Worm (Caenorhabditis elegans) whole organism, L2 larva: ENCODE results near the gene nhr-111.

Source experiments
- C34F6.9 ChIP-seq: fragments of 150-350 bp; optimal IDR thresholded peaks from 2 replicates; lab custom pipeline; 2014; ENCODE audit warnings: missing biosample characterization, missing genetic modification characterization
- F13H6.1 ChIP-seq: sonication (generic microtip); optimal IDR thresholded peaks from 2 replicates; lab custom pipeline; 2016; ENCODE audit warnings: missing genetic modification characterization, missing compliant biosample characterization
- Y55F3AM.14 ChIP-seq: fragments of 200-800 bp; sonication (Bioruptor generic); optimal IDR thresholded peaks from 2 replicates; lab custom pipeline; 2018; ENCODE audit warnings: mild to moderate bottlenecking, missing genetic modification characterization, missing compliant biosample characterization
- ZK546.5 ChIP-seq: sonication (generic microtip); optimal IDR thresholded peaks from 2 replicates; lab custom pipeline; 2017; ENCODE audit warnings: missing biosample characterization, missing genetic modification characterization
- alr-1 ChIP-seq: fragments of 150-350 bp; optimal IDR thresholded peaks from 2 replicates; lab custom pipeline; 2014; ENCODE audit warnings: missing biosample characterization, missing genetic modification characterization
- aly-2 ChIP-seq: fragments of 150-350 bp; optimal IDR thresholded peaks from 2 replicates; lab custom pipeline; 2014; ENCODE audit warnings: missing biosample characterization, missing genetic modification characterization
- ama-1 ChIP-seq: fragments of 150-350 bp; optimal IDR thresholded peaks from 2 replicates; lab custom pipeline; 2018; ENCODE audit warnings: inconsistent platforms
- blmp-1 ChIP-seq: sonication (generic microtip); optimal IDR thresholded peaks from 2 replicates; lab custom pipeline; 2017; ENCODE audit warnings: missing genetic modification characterization, mild to moderate bottlenecking, missing compliant biosample characterization, antibody characterized with exemption, moderate library complexity; ENCODE audit not compliant: insufficient read depth
- ceh-16 ChIP-seq: fragments of 150-350 bp; optimal IDR thresholded peaks from 2 replicates; lab custom pipeline; 2014; ENCODE audit warnings: missing biosample characterization, missing genetic modification characterization
- ceh-82 ChIP-seq: fragments of 150-350 bp; optimal IDR thresholded peaks from 2 replicates; lab custom pipeline; 2014; ENCODE audit warnings: missing biosample characterization, missing genetic modification characterization
- egl-27 ChIP-seq: sonication (generic microtip); optimal IDR thresholded peaks from 3 replicates; lab custom pipeline; 2017; ENCODE audit warnings: missing biosample characterization, missing genetic modification reagents, missing genetic modification characterization
- elt-3 ChIP-seq: sonication (generic microtip); optimal IDR thresholded peaks from 2 replicates; lab custom pipeline; 2017; ENCODE audit warnings: missing biosample characterization, missing genetic modification characterization
- fos-1 ChIP-seq: fragments of 150-350 bp; optimal IDR thresholded peaks from 2 replicates; lab custom pipeline; 2014; ENCODE audit warnings: missing biosample characterization, missing genetic modification characterization
- gmeb-1 ChIP-seq: fragments of 150-350 bp; optimal IDR thresholded peaks from 2 replicates; lab custom pipeline; 2014; ENCODE audit warnings: missing biosample characterization, missing genetic modification characterization
- lin-13 ChIP-seq: fragments of 150-350 bp; optimal IDR thresholded peaks from 2 replicates; lab custom pipeline; 2014; ENCODE audit warnings: missing biosample characterization, missing genetic modification reagents, missing genetic modification characterization
- lin-39 ChIP-seq: fragments of 150-350 bp; optimal IDR thresholded peaks from 2 replicates; lab custom pipeline; 2014; ENCODE audit warnings: missing biosample characterization, missing genetic modification reagents, missing genetic modification characterization
- mab-5 ChIP-seq: fragments of 150-350 bp; optimal IDR thresholded peaks from 2 replicates; lab custom pipeline; 2014; ENCODE audit warnings: missing biosample characterization, missing genetic modification characterization
- mdl-1 ChIP-seq, 2 experiments: fragments of 150-350 bp in 1 of 2; sonication (generic microtip) in 1 of 2; optimal IDR thresholded peaks; 2 replicates each; lab custom pipeline; 2017; ENCODE audit warnings: missing biosample characterization in 2 of 2, missing genetic modification characterization in 2 of 2
- nhr-10 ChIP-seq: sonication (generic microtip); optimal IDR thresholded peaks from 2 replicates; lab custom pipeline; 2017; ENCODE audit warnings: missing biosample characterization, missing genetic modification characterization
- nhr-12 ChIP-seq: fragments of 150-350 bp; optimal IDR thresholded peaks from 2 replicates; lab custom pipeline; 2014; ENCODE audit warnings: missing biosample characterization, missing genetic modification characterization
- nhr-23 ChIP-seq: fragments of 150-350 bp; optimal IDR thresholded peaks from 2 replicates; lab custom pipeline; 2014; ENCODE audit warnings: missing biosample characterization, missing genetic modification reagents, missing genetic modification characterization
- nhr-237 ChIP-seq: fragments of 150-350 bp; optimal IDR thresholded peaks from 2 replicates; lab custom pipeline; 2014; ENCODE audit warnings: missing biosample characterization, missing genetic modification characterization
- nhr-25 ChIP-seq: fragments of 150-350 bp; sonication (generic microtip); optimal IDR thresholded peaks from 3 replicates; lab custom pipeline; 2014; ENCODE audit warnings: missing biosample characterization, missing genetic modification characterization
- nhr-6 ChIP-seq: fragments of 150-350 bp; optimal IDR thresholded peaks from 2 replicates; lab custom pipeline; 2014; ENCODE audit warnings: missing biosample characterization, missing genetic modification characterization
- nhr-77 ChIP-seq: fragments of 150-350 bp; optimal IDR thresholded peaks from 2 replicates; lab custom pipeline; 2014; ENCODE audit warnings: missing biosample characterization, missing genetic modification characterization
- sem-4 ChIP-seq: fragments of 150-350 bp; optimal IDR thresholded peaks from 2 replicates; lab custom pipeline; 2014; ENCODE audit warnings: missing biosample characterization, missing genetic modification reagents, missing genetic modification characterization
- skn-1 ChIP-seq: sonication (generic microtip); optimal IDR thresholded peaks from 2 replicates; lab custom pipeline; 2017; ENCODE audit warnings: missing biosample characterization, missing genetic modification characterization
- sma-3 ChIP-seq: sonication (generic microtip); optimal IDR thresholded peaks from 2 replicates; lab custom pipeline; 2016; ENCODE audit warnings: missing genetic modification reagents, missing genetic modification characterization, missing compliant biosample characterization
- sma-9 ChIP-seq, 2 experiments: fragments of 150-350 bp in 1 of 2; sonication (generic microtip) in 1 of 2; optimal IDR thresholded peaks; 2 replicates each; lab custom pipeline; 2014 to 2016; ENCODE audit warnings: missing genetic modification characterization in 2 of 2, mild to moderate bottlenecking in 1 of 2, missing biosample characterization in 1 of 2, missing compliant biosample characterization in 1 of 2, missing genetic modification reagents in 1 of 2, moderate library complexity in 1 of 2
- unc-39 ChIP-seq: fragments of 150-350 bp; optimal IDR thresholded peaks from 2 replicates; lab custom pipeline; 2014; ENCODE audit warnings: missing biosample characterization, missing genetic modification characterization
- unc-55 ChIP-seq: fragments of 150-350 bp; sonication (generic microtip); optimal IDR thresholded peaks from 3 replicates; lab custom pipeline; 2014; ENCODE audit warnings: missing biosample characterization, missing genetic modification reagents, missing genetic modification characterization
- unc-62 ChIP-seq: fragments of 150-350 bp; optimal IDR thresholded peaks from 2 replicates; lab custom pipeline; 2014; ENCODE audit warnings: missing biosample characterization, missing genetic modification reagents, missing genetic modification characterization
- zag-1 ChIP-seq: fragments of 150-350 bp; optimal IDR thresholded peaks from 2 replicates; lab custom pipeline; 2014; ENCODE audit warnings: missing biosample characterization, missing genetic modification characterization
- ztf-1 ChIP-seq: fragments of 200-800 bp; sonication (Bioruptor generic); conservative IDR thresholded peaks from 2 replicates; pipeline ENCODE4 v1.3.6; 2022; ENCODE audit warnings: missing genetic modification characterization, missing compliant biosample characterization
- ztf-11 ChIP-seq: sonication (generic microtip); optimal IDR thresholded peaks from 2 replicates; lab custom pipeline; 2017; ENCODE audit warnings: missing biosample characterization, missing genetic modification characterization

The nhr-111 gene

ce11 chrV:16124739-16125138 lies at the start of gene nhr-111:
nhr-111 (minus strand) TSS chrV:16124839.
- TF ChIP-seq sma-3 (GFP tag; lab: Kevin White, UChicago) (no peak), nhr-25 (no peak), nhr-77 (tag; lab: Kevin White, UChicago) (no peak), nhr-12 (tag; lab: Kevin White, UChicago) (no peak), gmeb-1 (tag; lab: Kevin White, UChicago) (no peak), Y55F3AM.14 (no peak), ztf-1 (no peak), lin-13 (no peak), aly-2 (tag; lab: Kevin White, UChicago) (no peak), nhr-23 (tag; lab: Kevin White, UChicago) (no peak), ceh-82 (tag; lab: Kevin White, UChicago) (no peak), fos-1 (tag; lab: Kevin White, UChicago) (no peak)

DNA sequence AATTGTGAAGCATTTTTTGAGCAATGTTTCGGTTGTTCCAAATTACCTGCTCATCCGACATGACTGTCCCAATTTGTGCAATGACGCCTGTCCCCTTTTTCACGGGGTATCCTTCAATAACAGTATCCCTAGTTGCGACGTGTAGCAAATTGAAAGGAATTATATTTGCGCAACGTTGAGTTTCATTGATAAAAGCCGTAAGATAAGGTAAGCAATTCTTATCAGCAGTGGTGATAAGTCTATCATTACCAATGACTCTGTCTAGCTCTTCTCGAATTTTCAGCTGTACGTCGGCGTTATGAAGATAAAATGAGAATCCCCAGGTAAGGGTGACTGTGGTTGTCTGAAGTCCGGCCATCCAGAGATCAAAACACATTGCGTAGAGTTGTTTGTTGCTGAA lies 49.5 kb upstream of the nhr-111 start:
- TF ChIP-seq unc-39 (tag; lab: Kevin White, UChicago) (no peak), fos-1 (tag; lab: Kevin White, UChicago) (peak; percentile 35)

DNA sequence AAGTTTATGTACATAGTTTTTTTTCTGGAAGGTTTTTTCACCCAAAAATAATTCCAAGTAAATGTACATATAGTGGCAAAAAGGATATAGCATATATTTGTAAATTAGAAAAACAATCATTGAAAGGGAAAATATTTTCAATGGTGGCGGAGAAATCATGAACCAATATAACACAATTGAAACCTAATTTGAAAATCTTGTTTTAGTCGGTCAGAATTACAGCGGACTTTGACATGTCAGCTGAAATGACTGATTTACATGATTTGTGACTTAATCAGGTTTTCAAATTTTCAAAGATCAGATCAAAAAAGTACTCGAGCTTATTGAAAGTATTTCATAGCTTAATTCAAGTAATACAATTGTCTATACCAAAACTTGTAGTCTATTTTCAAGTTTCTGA lies 47.1 kb upstream of the nhr-111 start, which contains the start of gene K05D4.9:
Gene K05D4.9, minus strand, starts transcription at position 101 of the 400 bp plus-strand sequence.
- TF ChIP-seq fos-1 (tag; lab: Kevin White, UChicago) (no peak), nhr-237 (tag; lab: Kevin White, UChicago) (no peak), nhr-6 (tag; lab: Kevin White, UChicago) (no peak), sem-4 (no peak), nhr-77 (tag; lab: Kevin White, UChicago) (no peak), egl-27 (tag; lab: Kevin White, UChicago) (no peak)

DNA sequence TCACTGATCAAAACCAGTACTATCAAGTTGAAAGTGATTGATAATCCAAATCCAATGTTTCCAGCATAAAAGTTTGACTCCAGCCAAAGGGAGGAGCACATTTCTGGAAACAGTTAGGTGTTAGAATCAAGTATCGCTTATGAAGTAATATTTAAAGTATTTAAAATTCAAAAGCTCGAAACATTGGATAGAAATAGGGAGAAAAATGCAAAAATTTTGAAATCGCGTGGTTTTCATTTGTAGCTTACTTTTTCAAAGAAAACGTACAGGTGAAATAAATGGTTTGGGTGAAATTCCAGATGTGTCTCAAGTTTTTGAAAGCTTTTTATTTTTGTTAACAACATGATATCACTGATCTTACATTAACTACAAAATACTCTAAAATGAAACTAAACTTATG lies 44.4 kb upstream of the nhr-111 start, which contains the start of gene str-111:
Gene str-111, minus strand, starts transcription at position 101 of the 400 bp plus-strand sequence.
- no peak for TF ChIP-seq ztf-11
- TF ChIP-seq blmp-1 (tag; lab: Kevin White, UChicago), result no peak
- TF ChIP-seq ceh-16, result no peak
- no peak for TF ChIP-seq unc-62
- no peak for TF ChIP-seq sem-4
- no peak for TF ChIP-seq ZK546.5 (tag; lab: Kevin White, UChicago)
- no peak for TF ChIP-seq ama-1 (lab: Kevin White, UChicago)
- no peak for TF ChIP-seq mab-5 (tag; lab: Kevin White, UChicago)
- TF ChIP-seq nhr-237 (tag; lab: Kevin White, UChicago), result no peak
- no peak for TF ChIP-seq nhr-10 (tag; lab: Kevin White, UChicago)
- no peak for TF ChIP-seq elt-3
- TF ChIP-seq nhr-25, result no peak
- no peak for TF ChIP-seq unc-55
- no peak for TF ChIP-seq lin-39
- TF ChIP-seq F13H6.1, result no peak
- no peak for TF ChIP-seq alr-1 (tag; lab: Kevin White, UChicago)
- no peak for TF ChIP-seq unc-39 (tag; lab: Kevin White, UChicago)

ce11 chrV:16165936-16166335 lies 41.3 kb upstream of the nhr-111 start, which contains the start of gene str-108:
str-108 (plus strand) TSS chrV:16166236.
- TF ChIP-seq sma-9 (GFP tag; optimal IDR thresholded peaks at IDR 0.05; lab: Kevin White, UChicago), result no peak
- TF ChIP-seq sma-9 (tag; optimal IDR thresholded peaks at IDR 0.05; lab: Kevin White, UChicago), result no peak
- no peak for TF ChIP-seq unc-39 (tag; lab: Kevin White, UChicago)
- no peak for TF ChIP-seq blmp-1 (tag; lab: Kevin White, UChicago)
- TF ChIP-seq Y55F3AM.14, result no peak
- TF ChIP-seq aly-2 (tag; lab: Kevin White, UChicago), result no peak
- TF ChIP-seq gmeb-1 (tag; lab: Kevin White, UChicago), result no peak
- no peak for TF ChIP-seq nhr-23 (tag; lab: Kevin White, UChicago)
- TF ChIP-seq unc-55, result no peak
- TF ChIP-seq mab-5 (tag; lab: Kevin White, UChicago), result no peak
- TF ChIP-seq C34F6.9, result no peak
- no peak for TF ChIP-seq ceh-82 (tag; lab: Kevin White, UChicago)
- no peak for TF ChIP-seq mdl-1 (tag; optimal IDR thresholded peaks at IDR 0.05; lab: Kevin White, UChicago)
- no peak for TF ChIP-seq skn-1
- no peak for TF ChIP-seq elt-3
- TF ChIP-seq nhr-237 (tag; lab: Kevin White, UChicago), result no peak
- TF ChIP-seq fos-1 (tag; lab: Kevin White, UChicago), result no peak
- TF ChIP-seq zag-1 (tag; lab: Kevin White, UChicago), result no peak
